Fruit fly (Drosophila melanogaster) whole organism, pupa: ENCODE data around the gene Abl.

Experiments
- CG12605 ChIP-seq: fragments of 200-800 bp; sonication (Bioruptor generic); IDR thresholded peaks from 2 replicates; pipeline ENCODE4 v1.3.6; 2022; ENCODE audit warnings: missing biosample characterization, missing genetic modification characterization
- CG15710 ChIP-seq: fragments of 200-800 bp; sonication (Bioruptor generic); optimal IDR thresholded peaks from 2 replicates; lab custom pipeline; 2018; ENCODE audit warnings: missing biosample characterization, mild to moderate bottlenecking, missing genetic modification characterization, moderate library complexity
- CG32121 ChIP-seq: fragments of 200-800 bp; sonication (Bioruptor generic); IDR thresholded peaks from 2 replicates; pipeline ENCODE4 v1.3.6; 2022; ENCODE audit warnings: missing biosample characterization, missing genetic modification characterization
- CG34367 ChIP-seq: fragments of 200-800 bp; sonication (Bioruptor generic); optimal IDR thresholded peaks from 2 replicates; lab custom pipeline; 2018; ENCODE audit warnings: missing biosample characterization, mild to moderate bottlenecking, missing genetic modification characterization
- CG8159 ChIP-seq: fragments of 200-800 bp; sonication (Bioruptor generic); optimal IDR thresholded peaks from 3 replicates; lab custom pipeline; 2018; ENCODE audit warnings: missing biosample characterization, mild to moderate bottlenecking, missing genetic modification characterization, moderate library complexity
- CG8301 ChIP-seq: fragments of 200-800 bp; sonication (Bioruptor generic); optimal IDR thresholded peaks from 2 replicates; lab custom pipeline; 2018; ENCODE audit warnings: missing biosample characterization, mild to moderate bottlenecking, missing genetic modification characterization
- D1 ChIP-seq: fragments of 200-800 bp; sonication (Bioruptor generic); optimal IDR thresholded peaks from 2 replicates; lab custom pipeline; 2018; ENCODE audit warnings: missing biosample characterization, mild to moderate bottlenecking, missing genetic modification characterization, moderate library complexity
- EcR ChIP-seq: fragments of 200-800 bp; sonication (Bioruptor generic); optimal IDR thresholded peaks from 3 replicates; lab custom pipeline; 2019; ENCODE audit warnings: missing biosample characterization, missing genetic modification characterization, mild to moderate bottlenecking, moderate library complexity, missing genetic modification reagents
- Ets98B ChIP-seq: fragments of 200-800 bp; sonication (Bioruptor generic); IDR thresholded peaks from 2 replicates; pipeline ENCODE4 v1.3.6; 2022; ENCODE audit warnings: missing biosample characterization, missing genetic modification characterization
- Pif1B ChIP-seq: fragments of 200-800 bp; sonication (Bioruptor generic); optimal IDR thresholded peaks from 3 replicates; lab custom pipeline; 2016; ENCODE audit warnings: missing biosample characterization, missing genetic modification characterization
- Snoo ChIP-seq: fragments of 200-800 bp; sonication (Bioruptor generic); optimal IDR thresholded peaks from 3 replicates; lab custom pipeline; 2017; ENCODE audit warnings: missing biosample characterization, mild to moderate bottlenecking, missing genetic modification characterization, inconsistent platforms
- fd96Ca ChIP-seq: fragments of 200-800 bp; sonication (Bioruptor generic); IDR thresholded peaks from 3 replicates; pipeline ENCODE4 v1.3.6; 2022; ENCODE audit warnings: missing biosample characterization, missing genetic modification characterization
- gl ChIP-seq: fragments of 200-800 bp; sonication (Bioruptor generic); optimal IDR thresholded peaks from 2 replicates; lab custom pipeline; 2018; ENCODE audit warnings: missing biosample characterization, mild to moderate bottlenecking, missing genetic modification characterization

DNA sequence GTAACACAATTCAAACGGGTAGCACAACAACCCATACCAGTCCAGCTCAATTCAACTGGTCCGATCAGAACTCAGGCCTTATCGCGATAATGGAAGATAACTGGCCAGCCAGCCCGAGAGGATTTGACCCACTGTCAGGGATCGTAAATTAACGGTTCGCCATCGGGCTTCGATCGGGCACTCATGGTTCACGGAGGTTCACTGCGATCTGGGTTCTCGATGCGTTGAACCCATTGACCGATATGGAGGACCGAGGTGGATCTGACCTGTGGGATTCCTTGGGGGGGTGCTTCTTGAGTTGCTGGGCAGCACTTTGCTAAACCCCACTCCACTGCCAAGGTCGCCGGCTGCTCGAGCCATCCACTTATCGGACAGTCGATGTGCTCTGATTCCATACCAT is 21.1 kb upstream of the Abl start:
- TF ChIP-seq EcR (GFP tag; lab: Kevin White, UChicago): peak; percentile 86
- TF ChIP-seq fd96Ca (GFP tag; lab: Robert Waterston, UW): no peak
- TF ChIP-seq D1: no peak
- no peak for TF ChIP-seq CG15710 (tag; lab: Kevin White, UChicago)
- TF ChIP-seq Snoo (tag; lab: Kevin White, UChicago): no peak
- TF ChIP-seq CG34367: no peak
- no peak for TF ChIP-seq gl
- no peak for TF ChIP-seq CG12605
- TF ChIP-seq Pif1B: no peak
- no peak for TF ChIP-seq CG32121 (GFP tag; lab: Robert Waterston, UW)
- TF ChIP-seq CG8159 (tag; lab: Kevin White, UChicago): no peak
- no peak for TF ChIP-seq Ets98B (GFP tag; lab: Robert Waterston, UW)
- TF ChIP-seq CG8301: no peak
